Worm (Caenorhabditis elegans): ENCODE measurements around the gene rgs-2.
A peak's percentile ranks its signal among the peaks of the same experiment; 100 is the strongest.

Gene rgs-2

ce11 chrX:12693150-12693589, 19.3 kb upstream of the rgs-2 start:
- TF ChIP-seq snpc-4 (tag; optimal IDR thresholded peaks at IDR 0.05) (no peak), fos-1 (tag; optimal IDR thresholded peaks at IDR 0.05) (no peak), nhr-71 (tag; optimal IDR thresholded peaks at IDR 0.05) (peak; percentile 6), irx-1 (tag; optimal IDR thresholded peaks at IDR 0.05) (no peak), grh-1 (GFP tag; IDR thresholded peaks at IDR 0.05) (no peak), dsc-1 (tag; optimal IDR thresholded peaks at IDR 0.05) (no peak), egl-27 (tag; optimal IDR thresholded peaks at IDR 0.05) (no peak), ceh-8 (GFP tag; optimal IDR thresholded peaks at IDR 0.05) (no peak), egl-13 (tag; optimal IDR thresholded peaks at IDR 0.05) (no peak), mdl-1 (tag; optimal IDR thresholded peaks at IDR 0.05) (no peak), swsn-7 (tag; optimal IDR thresholded peaks at IDR 0.05) (peak; percentile 5), zip-4 (GFP tag; optimal IDR thresholded peaks at IDR 0.05) (no peak), mef-2 (tag; optimal IDR thresholded peaks at IDR 0.05) (no peak), ceh-88 (GFP tag; IDR thresholded peaks at IDR 0.05) (no peak), fkh-4 (tag; optimal IDR thresholded peaks at IDR 0.05; ENCODE audit: borderline replicate concordance) (no peak), isw-1 (GFP tag; IDR thresholded peaks at IDR 0.05) (no peak), nhr-47 (tag; optimal IDR thresholded peaks at IDR 0.05) (peak; percentile 21), nhr-90 (tag; optimal IDR thresholded peaks at IDR 0.05; ENCODE audit: poor library complexity) (no peak), tlp-1 (tag; optimal IDR thresholded peaks at IDR 0.05) (no peak), ztf-11 (tag; optimal IDR thresholded peaks at IDR 0.05) (no peak), pqm-1 (tag; optimal IDR thresholded peaks at IDR 0.05) (no peak), tbx-2 (tag; optimal IDR thresholded peaks at IDR 0.05) (no peak), C34B4.2 (tag; optimal IDR thresholded peaks at IDR 0.05) (no peak), Y116A8C.19 (tag; optimal IDR thresholded peaks at IDR 0.05; ENCODE audit: borderline replicate concordance) (no peak)

- TF ChIP-seq fkh-8 (tag; optimal IDR thresholded peaks at IDR 0.05) (peak; percentile 58), mdl-1 (tag; optimal IDR thresholded peaks at IDR 0.05) (no peak), nhr-71 (tag; optimal IDR thresholded peaks at IDR 0.05) (peak; percentile 43), pax-3 (tag; optimal IDR thresholded peaks at IDR 0.05) (peak; percentile 30), egl-13 (tag; optimal IDR thresholded peaks at IDR 0.05) (peak; percentile 33), fkh-4 (tag; optimal IDR thresholded peaks at IDR 0.05; ENCODE audit: borderline replicate concordance) (no peak), nhr-28 (tag; optimal IDR thresholded peaks at IDR 0.05) (no peak), aly-2 (tag; optimal IDR thresholded peaks at IDR 0.05) (no peak), snpc-4 (tag; optimal IDR thresholded peaks at IDR 0.05) (no peak), nhr-47 (tag; optimal IDR thresholded peaks at IDR 0.05) (peak; percentile 32), dsc-1 (tag; optimal IDR thresholded peaks at IDR 0.05) (peak; percentile 92), swsn-7 (tag; optimal IDR thresholded peaks at IDR 0.05) (no peak), hlh-17 (GFP tag; optimal IDR thresholded peaks at IDR 0.05; ENCODE audit: borderline replicate concordance) (no peak), lin-13 (GFP tag; optimal IDR thresholded peaks at IDR 0.05) (no peak), efl-3 (GFP tag; optimal IDR thresholded peaks at IDR 0.05) (no peak), pag-3 (tag; optimal IDR thresholded peaks at IDR 0.05; ENCODE audit: borderline replicate concordance, insufficient read depth) (no peak), nhr-19 (GFP tag; conservative IDR thresholded peaks at IDR 0.05) (no peak), sptf-1 (tag; optimal IDR thresholded peaks at IDR 0.05) (no peak), egl-27 (tag; optimal IDR thresholded peaks at IDR 0.05) (no peak), pqm-1 (tag; optimal IDR thresholded peaks at IDR 0.05) (no peak), mef-2 (tag; optimal IDR thresholded peaks at IDR 0.05) (no peak), sup-37 (GFP tag; optimal IDR thresholded peaks at IDR 0.05) (no peak), hlh-4 (tag; optimal IDR thresholded peaks at IDR 0.05) (no peak), elt-3 (tag; optimal IDR thresholded peaks at IDR 0.05) (no peak), C34B4.2 (tag; optimal IDR thresholded peaks at IDR 0.05) (no peak), unc-98 (GFP tag; IDR thresholded peaks at IDR 0.05) (no peak), nhr-85 (tag) (no peak), unc-62 (GFP tag; optimal IDR thresholded peaks at IDR 0.05) (no peak)
Observed at ce11 chrX:12700456-12700855, 12.0 kb upstream of the rgs-2 start, which contains the start of gene nhr-26. nhr-26 (minus strand) TSS chrX:12700465.
